Fruit fly (Drosophila melanogaster): ENCODE results near the gene CG34280.
A peak's percentile ranks its signal among the peaks of the same experiment; 100 is the strongest.

The CG34280 gene

DNA sequence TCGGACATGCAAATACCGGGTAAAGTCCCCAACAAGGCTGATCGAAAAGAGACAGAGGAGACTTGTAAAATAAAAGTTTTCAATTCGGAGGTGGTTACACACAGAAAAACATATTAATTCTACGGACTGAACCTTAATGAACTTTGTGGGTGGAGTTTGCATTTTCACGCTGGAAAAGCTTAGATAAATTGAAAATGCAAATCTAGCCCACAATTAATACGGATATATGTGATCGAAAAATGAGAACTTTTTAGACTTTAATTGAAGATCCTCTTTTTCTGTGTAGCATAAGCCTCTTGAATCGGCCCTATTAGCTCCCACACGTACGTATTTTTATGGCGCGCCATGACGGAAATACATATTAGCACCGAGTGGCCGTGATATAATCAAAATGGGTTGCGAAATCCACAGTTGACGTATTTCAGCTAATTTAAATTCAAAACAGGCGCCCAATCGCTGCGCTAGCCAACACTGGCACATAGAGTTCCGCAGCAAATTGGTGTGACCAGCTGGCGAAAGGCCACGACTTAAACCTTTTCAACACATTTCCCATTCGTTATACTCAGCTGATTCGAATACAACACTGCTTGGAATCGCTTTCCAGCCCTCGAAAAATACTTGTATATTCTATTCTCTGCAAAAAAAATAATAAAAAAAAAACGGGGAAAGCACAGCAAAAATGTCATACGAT lies 18.0 kb downstream of the CG34280 start (continued):
- peak; percentile 83 for TF ChIP-seq CG2120 (GFP tag; optimal IDR thresholded peaks at IDR 0.05)
- no peak for TF ChIP-seq CG31224 (GFP tag; IDR thresholded peaks at IDR 0.05)
- TF ChIP-seq CG6683 (GFP tag; optimal IDR thresholded peaks at IDR 0.05), result no peak
- TF ChIP-seq danr (GFP tag; IDR thresholded peaks at IDR 0.05), result peak; percentile 38; the same call in 1 of the 2 replicates
- 0 out of 2 replicates have a peak, but pooled peaks have one; percentile 9 for TF ChIP-seq CG8765 (GFP tag; IDR thresholded peaks at IDR 0.05)
- peak; percentile 74 for TF ChIP-seq CHES-1-like (GFP tag; optimal IDR thresholded peaks at IDR 0.05)
- peak; percentile 23 for TF ChIP-seq HHEX (GFP tag; optimal IDR thresholded peaks at IDR 0.05)
- TF ChIP-seq CG8359 (GFP tag; optimal IDR thresholded peaks at IDR 0.05; ENCODE audit: borderline replicate concordance), result peak; percentile 9
- no peak for TF ChIP-seq CG2889 (GFP tag; IDR thresholded peaks at IDR 0.05)
- TF ChIP-seq pita (GFP tag; optimal IDR thresholded peaks at IDR 0.05), result no peak
- peak; percentile 68 for TF ChIP-seq Meics (GFP tag; optimal IDR thresholded peaks at IDR 0.05)
- peak; percentile 76 for TF ChIP-seq lab (GFP tag; optimal IDR thresholded peaks at IDR 0.05)
- no peak for TF ChIP-seq Doc2 (GFP tag; IDR thresholded peaks at IDR 0.05)
- TF ChIP-seq CG17568 (GFP tag; optimal IDR thresholded peaks at IDR 0.05), result no peak
- no peak; the same call in 1 of the 2 replicates for TF ChIP-seq tna (GFP tag; IDR thresholded peaks at IDR 0.05; ENCODE audit: partially characterized antibody)
- TF ChIP-seq Vsx1 (GFP tag; optimal IDR thresholded peaks at IDR 0.05), result peak; percentile 95
- peak; percentile 98 for TF ChIP-seq CG10267 (tag; optimal IDR thresholded peaks at IDR 0.05)
- peak; percentile 67 for TF ChIP-seq CG2712 (tag; optimal IDR thresholded peaks at IDR 0.05)
- TF ChIP-seq repo (GFP tag; optimal IDR thresholded peaks at IDR 0.05), result peak; percentile 58
- TF ChIP-seq CG13424 (tag; optimal IDR thresholded peaks at IDR 0.05), result peak; percentile 61
- TF ChIP-seq HmgD (GFP tag; optimal IDR thresholded peaks at IDR 0.05), result peak; percentile 37
- no peak; the same call in 1 of the 2 replicates for TF ChIP-seq chm (GFP tag; IDR thresholded peaks at IDR 0.05)
- peak; percentile 34 for TF ChIP-seq Atf-2 (GFP tag; optimal IDR thresholded peaks at IDR 0.05)
- TF ChIP-seq Awh (GFP tag; IDR thresholded peaks at IDR 0.05), result no peak
- no peak for TF ChIP-seq ac (GFP tag; optimal IDR thresholded peaks at IDR 0.05)
- TF ChIP-seq pan (optimal IDR thresholded peaks at IDR 0.05), result no peak
- peak in 1 of 2 experiments; percentile 44 for TF ChIP-seq pan (GFP tag; optimal IDR thresholded peaks at IDR 0.05 in 1 of 2, IDR thresholded peaks at IDR 0.05 in 1 of 2)
- TF ChIP-seq hbn (GFP tag; IDR thresholded peaks at IDR 0.05; ENCODE audit: partially characterized antibody), result no peak
- peak; percentile 64 for TF ChIP-seq CG12769 (tag; optimal IDR thresholded peaks at IDR 0.05)
- peak; percentile 34 for TF ChIP-seq scrt (GFP tag; optimal IDR thresholded peaks at IDR 0.05)
- peak; percentile 84 for TF ChIP-seq sob (GFP tag; IDR thresholded peaks at IDR 0.05)
- peak; percentile 24 for TF ChIP-seq Nf-YC (tag; optimal IDR thresholded peaks at IDR 0.05)
- peak; percentile 69 for TF ChIP-seq CoRest (tag; optimal IDR thresholded peaks at IDR 0.05)
- TF ChIP-seq CG8089 (GFP tag; optimal IDR thresholded peaks at IDR 0.05), result peak; percentile 16
- TF ChIP-seq B-H2 (GFP tag; optimal IDR thresholded peaks at IDR 0.05), result peak; percentile 90
- TF ChIP-seq CG10543 (GFP tag; optimal IDR thresholded peaks at IDR 0.05), result peak; percentile 44
- peak; percentile 18 for TF ChIP-seq CG10274 (GFP tag; optimal IDR thresholded peaks at IDR 0.05)
- TF ChIP-seq CG4404 (GFP tag; IDR thresholded peaks at IDR 0.05), result peak; percentile 39; the same call in 1 of the 2 replicates
- peak; percentile 40 for TF ChIP-seq p53 (GFP tag; optimal IDR thresholded peaks at IDR 0.05)
- TF ChIP-seq ranshi (GFP tag; IDR thresholded peaks at IDR 0.05), result peak; percentile 14; the same call in 1 of the 2 replicates
- TF ChIP-seq Bteb2 (GFP tag; optimal IDR thresholded peaks at IDR 0.05), result peak; percentile 60
- TF ChIP-seq NFAT (GFP tag; IDR thresholded peaks at IDR 0.05), result peak; percentile 54
- TF ChIP-seq mam (GFP tag; optimal IDR thresholded peaks at IDR 0.05), result peak; percentile 84
- no peak for TF ChIP-seq CG8388 (GFP tag; optimal IDR thresholded peaks at IDR 0.05)
- peak; percentile 56 for TF ChIP-seq CG12391 (tag; optimal IDR thresholded peaks at IDR 0.05)
- TF ChIP-seq Dll (GFP tag; IDR thresholded peaks at IDR 0.05; ENCODE audit: partially characterized antibody), result 0 out of 4 replicates have a peak, but pooled peaks have one; percentile 37
- peak; percentile 30 for TF ChIP-seq Scr (GFP tag; IDR thresholded peaks at IDR 0.05; ENCODE audit: partially characterized antibody)
- no peak for TF ChIP-seq pros (GFP tag; optimal IDR thresholded peaks at IDR 0.05)
- TF ChIP-seq usp (GFP tag; optimal IDR thresholded peaks at IDR 0.05), result no peak
